Fruit fly (Drosophila melanogaster) whole organism, adult: ENCODE data around the gene CycJ.

Experiments
- CG33017 ChIP-seq: fragments of 200-800 bp; sonication (Bioruptor generic); optimal IDR thresholded peaks from 2 replicates; lab custom pipeline; 2018; ENCODE audit warnings: missing biosample characterization, mild to moderate bottlenecking, missing genetic modification characterization, moderate library complexity
- CG5204 ChIP-seq: fragments of 200-800 bp; sonication (Bioruptor generic); optimal IDR thresholded peaks from 2 replicates; lab custom pipeline; 2016; ENCODE audit warnings: missing biosample characterization, missing genetic modification characterization
- CG7045 ChIP-seq: fragments of 200-800 bp; sonication (Bioruptor generic); optimal IDR thresholded peaks from 2 replicates; lab custom pipeline; 2017; ENCODE audit warnings: missing biosample characterization, mild to moderate bottlenecking, missing genetic modification characterization
- Crg-1 ChIP-seq: fragments of 200-800 bp; sonication (Bioruptor generic); optimal IDR thresholded peaks from 2 replicates; lab custom pipeline; 2016; ENCODE audit warnings: missing biosample characterization, missing genetic modification characterization
- Mnt ChIP-seq: fragments of 200-800 bp; sonication (Bioruptor generic); optimal IDR thresholded peaks from 2 replicates; lab custom pipeline; 2016; ENCODE audit warnings: missing biosample characterization, mild to moderate bottlenecking, missing genetic modification characterization
- toe ChIP-seq: fragments of 200-800 bp; sonication (Bioruptor generic); optimal IDR thresholded peaks from 2 replicates; lab custom pipeline; 2016; ENCODE audit warnings: missing biosample characterization, missing genetic modification characterization

The CycJ gene

DNA sequence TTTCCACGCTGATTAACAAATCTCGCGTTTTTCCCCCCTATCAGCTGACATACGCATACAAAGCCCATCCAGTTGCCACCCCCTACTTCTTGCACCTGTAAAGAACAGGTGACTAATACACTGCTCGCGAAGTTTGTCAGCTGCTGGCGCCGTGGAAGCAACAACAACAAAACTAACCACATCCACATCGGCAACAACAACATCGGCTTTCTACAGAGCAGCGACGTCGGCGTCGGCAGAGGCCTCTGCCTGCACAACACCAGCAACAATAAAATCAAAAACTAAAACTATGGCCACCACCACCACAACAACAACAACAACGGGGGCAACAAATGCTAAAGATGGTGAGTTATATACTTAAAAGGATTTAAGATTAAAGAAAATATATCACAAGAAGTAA lies 50.3 kb downstream of the CycJ start:
- TF ChIP-seq Mnt (no peak), Crg-1 (GFP tag; lab: Kevin White, UChicago) (no peak), CG5204 (no peak), CG33017 (tag; lab: Kevin White, UChicago) (no peak), toe (GFP tag; lab: Kevin White, UChicago) (no peak), CG7045 (GFP tag; lab: Kevin White, UChicago) (no peak)
